Fruit fly (Drosophila melanogaster): ENCODE data around the gene jim.
A peak's percentile ranks its signal among the peaks of the same experiment; 100 is the strongest.

The jim gene

dm6 chr3L:22835144-22835964, at the start of gene jim:
Gene jim (minus strand): TSS chr3L:22835194.
- TF ChIP-seq Ets98B (GFP tag; IDR thresholded peaks at IDR 0.05) (peak; percentile 68), Pif1A (GFP tag; optimal IDR thresholded peaks at IDR 0.05) (no peak), CG12605 (GFP tag; IDR thresholded peaks at IDR 0.05) (peak; percentile 80), Pif1B (GFP tag; optimal IDR thresholded peaks at IDR 0.05) (peak; percentile 56), CG8301 (tag; optimal IDR thresholded peaks at IDR 0.05) (peak; percentile 33), CG9948 (tag; optimal IDR thresholded peaks at IDR 0.05) (no peak), CG32121 (GFP tag; IDR thresholded peaks at IDR 0.05) (peak; percentile 60; the same call in 1 of the 2 replicates), CG34367 (tag; optimal IDR thresholded peaks at IDR 0.05) (peak; percentile 38), CG15710 (tag; optimal IDR thresholded peaks at IDR 0.05) (peak; percentile 44), CG10348 (GFP tag; IDR thresholded peaks at IDR 0.05) (0 out of 2 replicates have a peak, but pooled peaks have one; percentile 15), gl (tag; optimal IDR thresholded peaks at IDR 0.05) (peak; percentile 71), EcR (GFP tag; optimal IDR thresholded peaks at IDR 0.05) (peak; percentile 88), CG4496 (GFP tag; IDR thresholded peaks at IDR 0.05) (no peak; the same call in 1 of the 3 replicates), fd96Ca (GFP tag; IDR thresholded peaks at IDR 0.05) (peak; percentile 82; the same call in 2 of the 3 replicates), D1 (tag; optimal IDR thresholded peaks at IDR 0.05) (no peak), CG8159 (tag; optimal IDR thresholded peaks at IDR 0.05) (peak; percentile 23), CG13204 (GFP tag; optimal IDR thresholded peaks at IDR 0.05) (peak; percentile 92), CG14655 (GFP tag; optimal IDR thresholded peaks at IDR 0.05) (peak; percentile 48), Snoo (tag; optimal IDR thresholded peaks at IDR 0.05) (peak; percentile 67)

DNA sequence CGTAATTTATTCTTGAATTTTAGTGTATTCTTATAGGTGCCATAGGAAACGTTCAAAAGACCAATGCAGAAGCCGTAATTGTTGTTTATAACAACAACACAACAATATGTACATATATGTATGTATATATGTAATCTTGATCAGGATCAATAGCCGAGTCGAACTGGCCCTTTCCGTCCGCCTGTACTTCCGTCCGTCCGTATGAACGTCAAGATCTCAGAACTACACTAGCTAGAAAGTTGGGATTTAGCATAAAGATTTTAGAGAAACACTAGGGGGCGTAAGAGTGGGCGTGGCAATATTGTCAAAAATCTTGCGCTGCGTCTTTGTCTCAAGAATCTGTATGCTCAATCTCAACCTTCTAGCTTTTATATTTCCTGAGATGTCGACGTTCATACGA, 49.5 kb upstream of the jim start:
- TF ChIP-seq rn (GFP tag; IDR thresholded peaks at IDR 0.05) (no peak), CG17806 (tag; optimal IDR thresholded peaks at IDR 0.05) (no peak), Snoo (tag; optimal IDR thresholded peaks at IDR 0.05) (no peak), CG14655 (GFP tag; optimal IDR thresholded peaks at IDR 0.05) (no peak), Ets98B (GFP tag; IDR thresholded peaks at IDR 0.05) (no peak), CG34367 (tag; optimal IDR thresholded peaks at IDR 0.05) (no peak), CG4496 (GFP tag; IDR thresholded peaks at IDR 0.05) (no peak), CG8301 (tag; optimal IDR thresholded peaks at IDR 0.05) (no peak), EcR (GFP tag; optimal IDR thresholded peaks at IDR 0.05) (no peak), CG8159 (tag; optimal IDR thresholded peaks at IDR 0.05) (no peak), gl (tag; optimal IDR thresholded peaks at IDR 0.05) (no peak)

DNA sequence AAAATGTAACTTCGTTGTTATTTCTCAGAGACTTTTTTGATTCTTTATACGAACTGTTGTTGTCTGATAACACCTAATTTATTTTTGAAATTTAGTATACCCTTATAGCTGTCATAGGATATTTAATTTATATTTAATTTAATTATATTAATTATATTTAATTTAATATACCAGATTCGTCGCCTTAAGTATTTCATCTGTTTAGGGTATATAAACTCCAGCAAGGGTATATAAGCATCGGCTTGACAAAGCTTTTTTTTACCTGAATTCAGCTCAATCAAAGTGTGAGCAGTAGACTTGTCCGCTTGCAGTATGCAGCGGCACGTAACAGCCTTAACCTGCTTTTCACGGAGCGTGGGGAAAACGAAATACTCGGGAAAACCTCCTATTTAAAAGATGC, 48.7 kb upstream of the jim start:
- TF ChIP-seq CG8159 (tag; optimal IDR thresholded peaks at IDR 0.05) = no peak
- no peak for TF ChIP-seq CG9948 (tag; optimal IDR thresholded peaks at IDR 0.05)
- no peak for TF ChIP-seq CG34367 (tag; optimal IDR thresholded peaks at IDR 0.05)
- TF ChIP-seq CG32121 (GFP tag; IDR thresholded peaks at IDR 0.05) = no peak
- 0 out of 3 replicates have a peak, but pooled peaks have one; percentile 6 for TF ChIP-seq CG4496 (GFP tag; IDR thresholded peaks at IDR 0.05)
- TF ChIP-seq rn (GFP tag; IDR thresholded peaks at IDR 0.05) = no peak
- TF ChIP-seq D1 (tag; optimal IDR thresholded peaks at IDR 0.05) = no peak

- no peak for TF ChIP-seq CG34367 (tag; optimal IDR thresholded peaks at IDR 0.05)
- no peak for TF ChIP-seq CG15710 (tag; optimal IDR thresholded peaks at IDR 0.05)
- no peak for TF ChIP-seq CG9948 (tag; optimal IDR thresholded peaks at IDR 0.05)
- TF ChIP-seq rn (GFP tag; IDR thresholded peaks at IDR 0.05) = no peak
- no peak for TF ChIP-seq CG12605 (GFP tag; IDR thresholded peaks at IDR 0.05)
- no peak for TF ChIP-seq CG13204 (GFP tag; optimal IDR thresholded peaks at IDR 0.05)
- no peak for TF ChIP-seq CG14655 (GFP tag; optimal IDR thresholded peaks at IDR 0.05)
- no peak for TF ChIP-seq Ets98B (GFP tag; IDR thresholded peaks at IDR 0.05)
- no peak for TF ChIP-seq Pif1A (GFP tag; optimal IDR thresholded peaks at IDR 0.05)
- TF ChIP-seq CG8159 (tag; optimal IDR thresholded peaks at IDR 0.05) = no peak
Measured at dm6 chr3L:22880914-22881313, 45.9 kb upstream of the jim start, which contains the start of gene slif. Gene slif (plus strand): TSS chr3L:22881045.

DNA sequence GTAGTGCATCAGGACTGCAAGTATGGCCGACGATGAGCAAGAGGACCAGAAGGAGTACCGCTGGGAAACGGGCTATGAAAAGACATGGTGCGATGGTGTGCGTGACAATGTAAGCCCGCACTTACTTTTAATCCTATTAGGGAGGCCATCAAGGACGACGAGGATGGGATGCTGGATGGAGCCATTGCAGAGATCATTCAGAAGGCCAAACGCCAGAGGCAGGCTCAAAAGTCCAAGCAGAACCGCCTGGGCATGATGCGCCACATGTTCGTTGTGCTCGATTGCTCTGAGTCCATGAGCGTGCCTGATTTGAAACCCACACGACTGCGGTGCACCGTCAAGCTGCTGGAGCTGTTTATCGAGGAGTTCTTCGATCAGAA, 44.3 kb upstream of the jim start:
- no peak for TF ChIP-seq CG4496 (GFP tag; IDR thresholded peaks at IDR 0.05)
- TF ChIP-seq CG34367 (tag; optimal IDR thresholded peaks at IDR 0.05) = no peak
- no peak for TF ChIP-seq D1 (tag; optimal IDR thresholded peaks at IDR 0.05)
- TF ChIP-seq Snoo (tag; optimal IDR thresholded peaks at IDR 0.05) = no peak
- no peak for TF ChIP-seq CG17806 (tag; optimal IDR thresholded peaks at IDR 0.05)
- no peak for TF ChIP-seq gl (tag; optimal IDR thresholded peaks at IDR 0.05)
- TF ChIP-seq CG10348 (GFP tag; IDR thresholded peaks at IDR 0.05) = no peak
- no peak for TF ChIP-seq Pif1A (GFP tag; optimal IDR thresholded peaks at IDR 0.05)
- TF ChIP-seq CG32121 (GFP tag; IDR thresholded peaks at IDR 0.05) = no peak

DNA sequence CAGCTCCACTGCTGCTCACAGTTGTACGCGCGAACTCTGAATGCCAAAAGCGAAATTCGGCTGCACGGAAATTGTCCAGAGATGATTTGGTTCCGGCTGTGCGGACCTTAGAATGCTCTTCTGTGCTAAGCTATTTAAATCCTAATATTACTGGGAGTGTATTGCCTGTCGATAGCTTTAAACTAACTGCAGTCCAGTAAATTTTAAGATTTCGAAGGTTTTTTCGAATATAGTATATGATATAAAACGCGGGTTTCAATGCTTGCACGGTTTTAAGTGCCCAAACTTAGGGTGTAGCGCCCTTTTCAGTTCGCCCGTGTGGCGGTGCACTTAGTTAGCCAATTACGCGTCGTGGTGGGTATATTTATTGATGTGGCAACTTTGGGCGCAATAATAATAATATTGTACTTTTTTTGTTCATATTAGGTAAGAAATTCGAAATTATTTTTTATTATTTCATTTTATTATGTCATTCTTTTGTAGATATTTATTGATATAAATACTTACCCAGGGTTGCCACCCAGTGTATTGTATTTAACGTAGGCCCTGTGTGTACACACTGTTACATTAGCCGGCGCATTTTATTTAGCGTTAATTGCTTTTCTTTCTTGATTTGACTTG, 43.8 kb upstream of the jim start, which contains the start of the genes Chro and Ssl1:
Gene Chro (minus strand): TSS at position 262 of the 621 bp plus-strand sequence.
Gene Ssl1 (plus strand): TSS at position 367 of the 621 bp plus-strand sequence.
- TF ChIP-seq rn (GFP tag; IDR thresholded peaks at IDR 0.05) = peak; percentile 99
- TF ChIP-seq CG15710 (tag; optimal IDR thresholded peaks at IDR 0.05) = peak; percentile 100
- peak; percentile 100 for TF ChIP-seq Snoo (tag; optimal IDR thresholded peaks at IDR 0.05)
- TF ChIP-seq CG32121 (GFP tag; IDR thresholded peaks at IDR 0.05) = peak; percentile 100
- TF ChIP-seq CG13204 (GFP tag; optimal IDR thresholded peaks at IDR 0.05) = peak; percentile 98
- peak; percentile 100 for TF ChIP-seq CG8159 (tag; optimal IDR thresholded peaks at IDR 0.05)
- peak; percentile 99 for TF ChIP-seq gl (tag; optimal IDR thresholded peaks at IDR 0.05)
- peak; percentile 100 for TF ChIP-seq CG8301 (tag; optimal IDR thresholded peaks at IDR 0.05)
- peak; percentile 99 for TF ChIP-seq CG10348 (GFP tag; IDR thresholded peaks at IDR 0.05)
- TF ChIP-seq Pif1A (GFP tag; optimal IDR thresholded peaks at IDR 0.05) = peak; percentile 100
- peak; percentile 100 for TF ChIP-seq fd96Ca (GFP tag; IDR thresholded peaks at IDR 0.05)
- peak; percentile 100 for TF ChIP-seq CG9948 (tag; optimal IDR thresholded peaks at IDR 0.05)
- TF ChIP-seq CG12605 (GFP tag; IDR thresholded peaks at IDR 0.05) = peak; percentile 99
- peak; percentile 100 for TF ChIP-seq Ets98B (GFP tag; IDR thresholded peaks at IDR 0.05)
- peak; percentile 86 for TF ChIP-seq EcR (GFP tag; optimal IDR thresholded peaks at IDR 0.05)
- peak; percentile 100 for TF ChIP-seq CG34367 (tag; optimal IDR thresholded peaks at IDR 0.05)
- peak; percentile 100 for TF ChIP-seq CG17806 (tag; optimal IDR thresholded peaks at IDR 0.05)
- peak; percentile 100 for TF ChIP-seq CG14655 (GFP tag; optimal IDR thresholded peaks at IDR 0.05)
- peak; percentile 100 for TF ChIP-seq Pif1B (GFP tag; optimal IDR thresholded peaks at IDR 0.05)
- TF ChIP-seq CG4496 (GFP tag; IDR thresholded peaks at IDR 0.05) = peak; percentile 100
- no peak for TF ChIP-seq D1 (tag; optimal IDR thresholded peaks at IDR 0.05)
